Worm (Caenorhabditis elegans) whole organism, young adult: ENCODE measurements around the gene cec-5.

Experiments used
- B0336.3 ChIP-seq: fragments of 200-800 bp; sonication (Bioruptor generic); IDR thresholded peaks from 2 replicates; pipeline ENCODE4 v1.3.6; 2022; ENCODE audit warnings: missing genetic modification characterization, missing compliant biosample characterization
- F57A8.1 ChIP-seq: fragments of 200-800 bp; sonication (Bioruptor generic); optimal IDR thresholded peaks from 2 replicates; lab custom pipeline; 2018; ENCODE audit warnings: mild to moderate bottlenecking, missing genetic modification characterization, moderate library complexity, missing compliant biosample characterization
- F57C9.4 ChIP-seq: sonication (generic microtip); optimal IDR thresholded peaks from 2 replicates; lab custom pipeline; 2017; ENCODE audit warnings: mild to moderate bottlenecking, missing genetic modification characterization, missing compliant biosample characterization
- K11D2.4 ChIP-seq: fragments of 200-800 bp; sonication (Bioruptor generic); IDR thresholded peaks from 2 replicates; pipeline ENCODE4 v1.3.6; 2022; ENCODE audit warnings: missing genetic modification reagents, missing genetic modification characterization, missing compliant biosample characterization
- K12H6.12 ChIP-seq: fragments of 200-800 bp; sonication (Bioruptor generic); optimal IDR thresholded peaks from 2 replicates; lab custom pipeline; 2018; ENCODE audit warnings: mild to moderate bottlenecking, missing genetic modification characterization, missing compliant biosample characterization
- Y53F4B.3 ChIP-seq: fragments of 200-800 bp; sonication (Bioruptor generic); IDR thresholded peaks from 2 replicates; pipeline ENCODE4 v1.3.6; 2022; ENCODE audit warnings: missing genetic modification reagents, missing genetic modification characterization, missing compliant biosample characterization
- Y53G8AR.9 ChIP-seq: fragments of 200-800 bp; sonication (Bioruptor generic); conservative IDR thresholded peaks from 2 replicates; pipeline ENCODE4 v1.3.6; 2022; ENCODE audit warnings: missing genetic modification reagents, missing genetic modification characterization, missing compliant biosample characterization
- Y79H2A.3 ChIP-seq: fragments of 200-800 bp; sonication (Bioruptor generic); conservative IDR thresholded peaks from 2 replicates; pipeline ENCODE4 v1.3.6; 2022; ENCODE audit warnings: missing genetic modification reagents, missing genetic modification characterization, missing compliant biosample characterization
- akir-1 ChIP-seq: fragments of 200-800 bp; sonication (Bioruptor generic); optimal IDR thresholded peaks from 2 replicates; lab custom pipeline; 2018; ENCODE audit warnings: mild to moderate bottlenecking, missing genetic modification characterization, moderate library complexity, missing compliant biosample characterization
- ama-1 ChIP-seq, 3 experiments: fragments of 150-350 bp in 1 of 3; sonication (generic microtip) in 2 of 3; optimal IDR thresholded peaks; 2 replicates each; lab custom pipeline; 2014 to 2018; ENCODE audit warnings: missing biosample characterization in 2 of 3, missing genetic modification characterization in 2 of 3, missing genetic modification reagents in 2 of 3
- atf-7 ChIP-seq: sonication (generic microtip); optimal IDR thresholded peaks from 2 replicates; lab custom pipeline; 2017; ENCODE audit warnings: mild to moderate bottlenecking, missing genetic modification characterization, missing compliant biosample characterization
- attf-3 ChIP-seq: fragments of 200-800 bp; sonication (Bioruptor generic); conservative IDR thresholded peaks from 2 replicates; pipeline ENCODE4 v1.3.6; 2022; ENCODE audit warnings: missing genetic modification reagents, missing genetic modification characterization, missing compliant biosample characterization
- bed-1 ChIP-seq: fragments of 200-800 bp; sonication (Bioruptor generic); IDR thresholded peaks from 2 replicates; pipeline ENCODE4 v1.3.6; 2022; ENCODE audit warnings: missing genetic modification reagents, missing genetic modification characterization, missing compliant biosample characterization
- cebp-1 ChIP-seq, 2 experiments: fragments of 200-800 bp in 1 of 2; sonication (Bioruptor generic) in 1 of 2; sonication (generic microtip) in 1 of 2; IDR thresholded peaks in 1 of 2; optimal IDR thresholded peaks in 1 of 2; 2 replicates each; pipeline versions ENCODE4 v1.3.6 to Lab custom; 2017 to 2022; ENCODE audit warnings: missing compliant biosample characterization in 2 of 2, missing genetic modification characterization in 2 of 2, mild to moderate bottlenecking in 1 of 2, missing genetic modification reagents in 1 of 2, moderate library complexity in 1 of 2
- ceh-27 ChIP-seq: fragments of 200-800 bp; sonication (Bioruptor generic); optimal IDR thresholded peaks from 2 replicates; lab custom pipeline; 2018; ENCODE audit warnings: mild to moderate bottlenecking, missing genetic modification characterization, moderate library complexity, missing compliant biosample characterization
- ceh-58 ChIP-seq: fragments of 200-800 bp; sonication (Bioruptor generic); IDR thresholded peaks from 2 replicates; pipeline ENCODE4 v1.3.6; 2022; ENCODE audit warnings: missing genetic modification characterization, missing compliant biosample characterization
- ceh-91 ChIP-seq: fragments of 200-800 bp; sonication (Bioruptor generic); IDR thresholded peaks from 2 replicates; pipeline ENCODE4 v1.3.6; 2022; ENCODE audit warnings: missing genetic modification reagents, missing genetic modification characterization, missing compliant biosample characterization
- dpff-1 ChIP-seq: sonication (generic microtip); optimal IDR thresholded peaks from 2 replicates; lab custom pipeline; 2017; ENCODE audit warnings: mild to moderate bottlenecking, missing genetic modification characterization, missing compliant biosample characterization
- egl-44 ChIP-seq: fragments of 200-800 bp; sonication (Bioruptor generic); IDR thresholded peaks from 2 replicates; pipeline ENCODE4 v1.3.6; 2022; ENCODE audit warnings: missing genetic modification reagents, missing genetic modification characterization, missing compliant biosample characterization
- hlh-26 ChIP-seq: fragments of 200-800 bp; sonication (Bioruptor generic); conservative IDR thresholded peaks from 2 replicates; pipeline ENCODE4 v1.3.6; 2022; ENCODE audit warnings: missing genetic modification reagents, missing genetic modification characterization, missing compliant biosample characterization
- hmg-20 ChIP-seq: fragments of 200-800 bp; sonication (Bioruptor generic); IDR thresholded peaks from 2 replicates; pipeline ENCODE4 v1.3.6; 2022; ENCODE audit warnings: missing genetic modification reagents, missing genetic modification characterization, missing compliant biosample characterization
- hrde-1 ChIP-seq: sonication (generic microtip); optimal IDR thresholded peaks from 2 replicates; lab custom pipeline; 2016; ENCODE audit warnings: missing genetic modification characterization, mild to moderate bottlenecking, missing compliant biosample characterization, moderate library complexity, missing genotype, missing genetic modification reagents, borderline replicate concordance
- lag-1 ChIP-seq: fragments of 200-800 bp; sonication (Bioruptor generic); IDR thresholded peaks from 2 replicates; pipeline ENCODE4 v1.3.6; 2022; ENCODE audit warnings: missing genetic modification reagents, missing genetic modification characterization, missing compliant biosample characterization
- lin-40 ChIP-seq: sonication (generic microtip); optimal IDR thresholded peaks from 2 replicates; lab custom pipeline; 2016; ENCODE audit warnings: missing genetic modification characterization, mild to moderate bottlenecking, missing compliant biosample characterization, missing genotype, missing genetic modification reagents
- lsl-1 ChIP-seq: fragments of 200-800 bp; sonication (Bioruptor generic); optimal IDR thresholded peaks from 2 replicates; lab custom pipeline; 2018; ENCODE audit warnings: mild to moderate bottlenecking, missing genetic modification characterization, moderate library complexity, missing compliant biosample characterization
- madf-10 ChIP-seq: sonication (generic microtip); optimal IDR thresholded peaks from 2 replicates; lab custom pipeline; 2016; ENCODE audit warnings: mild to moderate bottlenecking, missing genetic modification characterization, missing compliant biosample characterization
- mcd-1 ChIP-seq: fragments of 200-800 bp; sonication (Bioruptor generic); IDR thresholded peaks from 2 replicates; pipeline ENCODE4 v1.3.6; 2022; ENCODE audit warnings: missing genetic modification reagents, missing genetic modification characterization, missing compliant biosample characterization
- mxl-1 ChIP-seq: sonication (generic microtip); optimal IDR thresholded peaks from 2 replicates; lab custom pipeline; 2016; ENCODE audit warnings: missing genetic modification characterization, missing compliant biosample characterization
- nfya-1 ChIP-seq: sonication (generic microtip); optimal IDR thresholded peaks from 2 replicates; lab custom pipeline; 2017; ENCODE audit warnings: antibody characterized with exemption, missing compliant biosample characterization, missing genetic modification characterization, borderline replicate concordance; ENCODE audit not compliant: insufficient read depth
- nfyb-1 ChIP-seq: fragments of 200-800 bp; sonication (Bioruptor generic); IDR thresholded peaks from 2 replicates; pipeline ENCODE4 v1.3.6; 2022; ENCODE audit warnings: missing genetic modification reagents, missing genetic modification characterization, missing compliant biosample characterization
- nhr-120 ChIP-seq: fragments of 200-800 bp; sonication (Bioruptor generic); IDR thresholded peaks from 2 replicates; pipeline ENCODE4 v1.3.6; 2022; ENCODE audit warnings: missing genetic modification characterization, missing compliant biosample characterization
- nhr-27 ChIP-seq: fragments of 200-800 bp; sonication (Bioruptor generic); optimal IDR thresholded peaks from 2 replicates; lab custom pipeline; 2018; ENCODE audit warnings: mild to moderate bottlenecking, missing genetic modification characterization, moderate library complexity, missing compliant biosample characterization
- rcor-1 ChIP-seq: fragments of 200-800 bp; sonication (Bioruptor generic); IDR thresholded peaks from 2 replicates; pipeline ENCODE4 v1.3.6; 2022; ENCODE audit warnings: missing genetic modification reagents, missing genetic modification characterization, missing compliant biosample characterization
- snpc-1.3 ChIP-seq: sonication (generic microtip); optimal IDR thresholded peaks from 2 replicates; lab custom pipeline; 2017; ENCODE audit warnings: missing genetic modification characterization, mild to moderate bottlenecking, missing compliant biosample characterization, antibody characterized with exemption, moderate library complexity, missing genotype, missing genetic modification reagents; ENCODE audit not compliant: insufficient read depth
- tbx-9 ChIP-seq: sonication (generic microtip); optimal IDR thresholded peaks from 2 replicates; lab custom pipeline; 2016; ENCODE audit warnings: borderline replicate concordance, missing genetic modification characterization, inconsistent platforms, missing compliant biosample characterization
- unc-130 ChIP-seq: sonication (generic microtip); optimal IDR thresholded peaks from 2 replicates; lab custom pipeline; 2016; ENCODE audit warnings: missing genetic modification reagents, missing genetic modification characterization, missing compliant biosample characterization
- xnd-1 ChIP-seq: sonication (generic microtip); optimal IDR thresholded peaks from 2 replicates; lab custom pipeline; 2016; ENCODE audit warnings: missing genotype, missing genetic modification reagents, missing genetic modification characterization, missing compliant biosample characterization
- zfh-2 ChIP-seq: fragments of 200-800 bp; sonication (Bioruptor generic); conservative IDR thresholded peaks from 2 replicates; pipeline ENCODE4 v1.3.6; 2022; ENCODE audit warnings: missing genetic modification reagents, missing genetic modification characterization, missing compliant biosample characterization
- ztf-18 ChIP-seq: sonication (generic microtip); optimal IDR thresholded peaks from 2 replicates; lab custom pipeline; 2016; ENCODE audit warnings: missing genotype, mild to moderate bottlenecking, missing genetic modification characterization, missing compliant biosample characterization
- ztf-22 ChIP-seq: fragments of 200-800 bp; sonication (Bioruptor generic); optimal IDR thresholded peaks from 2 replicates; lab custom pipeline; 2018; ENCODE audit warnings: mild to moderate bottlenecking, missing genetic modification characterization, moderate library complexity, missing compliant biosample characterization
- ztf-3 ChIP-seq: fragments of 200-800 bp; sonication (Bioruptor generic); optimal IDR thresholded peaks from 2 replicates; lab custom pipeline; 2018; ENCODE audit warnings: mild to moderate bottlenecking, missing genetic modification characterization, missing compliant biosample characterization

cec-5 gene

ce11 chrIV:7628942-7629341 lies 49.0 kb upstream of the cec-5 start, which contains the start of gene F45E4.5:
TSS of gene F45E4.5 (minus strand) at chrIV:7629042.
- TF ChIP-seq nfya-1 (tag; lab: Kevin White, UChicago): no peak
- TF ChIP-seq ceh-27: peak; percentile 15
- no peak for TF ChIP-seq cebp-1 (GFP tag; IDR thresholded peaks at IDR 0.05; lab: Robert Waterston, UW)
- no peak for TF ChIP-seq cebp-1 (tag; optimal IDR thresholded peaks at IDR 0.05; lab: Kevin White, UChicago)

ce11 chrIV:7623868-7624267 lies 44.0 kb upstream of the cec-5 start:
- TF ChIP-seq ama-1 (optimal IDR thresholded peaks at IDR 0.05; lab: Kevin White, UChicago) (no peak), ama-1 (GFP tag; optimal IDR thresholded peaks at IDR 0.05; lab: Kevin White, UChicago) (no peak), nhr-120 (GFP tag; lab: Robert Waterston, UW) (no peak), mcd-1 (GFP tag; lab: Robert Waterston, UW) (no peak), Y53G8AR.9 (GFP tag; lab: Robert Waterston, UW) (no peak), ceh-91 (GFP tag; lab: Robert Waterston, UW) (no peak), K11D2.4 (GFP tag; lab: Robert Waterston, UW) (no peak)

ce11 chrIV:7623078-7623477 lies 43.2 kb upstream of the cec-5 start:
- no peak for TF ChIP-seq snpc-1.3 (tag; lab: Kevin White, UChicago)
- TF ChIP-seq Y53G8AR.9 (GFP tag; lab: Robert Waterston, UW): no peak
- no peak for TF ChIP-seq ztf-3 (GFP tag; lab: Kevin White, UChicago)
- TF ChIP-seq, all 124 proteins: peak for 0

ce11 chrIV:7620450-7620849 lies 40.5 kb upstream of the cec-5 start:
- TF ChIP-seq mxl-1 (tag; lab: Kevin White, UChicago): no peak
- no peak for TF ChIP-seq zfh-2
- TF ChIP-seq hlh-26 (GFP tag; lab: Robert Waterston, UW): no peak
- TF ChIP-seq tbx-9 (tag; lab: Kevin White, UChicago): no peak
- no peak for TF ChIP-seq hmg-20 (GFP tag; lab: Robert Waterston, UW)
- TF ChIP-seq lag-1 (GFP tag; lab: Robert Waterston, UW): no peak
- TF ChIP-seq madf-10: no peak
- TF ChIP-seq atf-7 (tag; lab: Kevin White, UChicago): no peak
- TF ChIP-seq ztf-22: no peak
- no peak for TF ChIP-seq dpff-1
- TF ChIP-seq Y53G8AR.9 (GFP tag; lab: Robert Waterston, UW): no peak
- no peak for TF ChIP-seq nfyb-1
- TF ChIP-seq, all 124 proteins: peak for 0

- no peak for TF ChIP-seq akir-1
- no peak for TF ChIP-seq lsl-1
- no peak for TF ChIP-seq rcor-1
- no peak for TF ChIP-seq nhr-27 (tag; lab: Kevin White, UChicago)
- TF ChIP-seq F57C9.4 (tag; lab: Kevin White, UChicago): no peak
- TF ChIP-seq ztf-18 (tag; lab: Kevin White, UChicago): no peak
- TF ChIP-seq nhr-120 (GFP tag; lab: Robert Waterston, UW): no peak
- no peak for TF ChIP-seq egl-44 (GFP tag; lab: Robert Waterston, UW)
- no peak for TF ChIP-seq ceh-58 (GFP tag; lab: Robert Waterston, UW)
- TF ChIP-seq Y79H2A.3 (GFP tag; lab: Robert Waterston, UW): no peak
- TF ChIP-seq mcd-1 (GFP tag; lab: Robert Waterston, UW): peak; percentile 33; the same call in 1 of the 2 replicates
- TF ChIP-seq hrde-1: no peak
- peak; percentile 3 for TF ChIP-seq K12H6.12 (tag; lab: Kevin White, UChicago)
- no peak for TF ChIP-seq Y53F4B.3 (GFP tag; lab: Robert Waterston, UW)
- no peak for TF ChIP-seq unc-130 (GFP tag; lab: Kevin White, UChicago)
- TF ChIP-seq ztf-22: no peak
- no peak for TF ChIP-seq B0336.3 (GFP tag; lab: Robert Waterston, UW)
- no peak for TF ChIP-seq ceh-91 (GFP tag; lab: Robert Waterston, UW)
- TF ChIP-seq attf-3: no peak
- no peak for TF ChIP-seq F57A8.1 (GFP tag; lab: Kevin White, UChicago)
- TF ChIP-seq lin-40 (tag; lab: Kevin White, UChicago): no peak
- no peak for TF ChIP-seq bed-1 (GFP tag; lab: Robert Waterston, UW)
- TF ChIP-seq xnd-1 (tag; lab: Kevin White, UChicago): no peak
These were observed 39.3 kb upstream of the cec-5 start for ce11 chrIV:7619261-7619660.
